Fruit fly (Drosophila melanogaster) whole organism, embryonic: ENCODE measurements around the gene yps.

Experiments used
- Ada2b ChIP-seq: fragments of 200-800 bp; sonication (Bioruptor generic); IDR thresholded peaks from 2 replicates; pipeline ENCODE4 v1.3.6; 2022; ENCODE audit warnings: missing biosample characterization, missing genetic modification characterization
- Bdp1 ChIP-seq: fragments of 200-800 bp; sonication (Bioruptor generic); optimal IDR thresholded peaks from 3 replicates; lab custom pipeline; 2016; ENCODE audit warnings: missing biosample characterization, missing genetic modification characterization
- CG10366 ChIP-seq: fragments of 200-800 bp; sonication (Bioruptor generic); IDR thresholded peaks from 2 replicates; pipeline ENCODE4 v1.3.6; 2022; ENCODE audit warnings: missing biosample characterization, missing genetic modification characterization
- CG13287 ChIP-seq: fragments of 200-800 bp; sonication (Bioruptor generic); IDR thresholded peaks from 2 replicates; pipeline ENCODE4 v1.3.6; 2022; ENCODE audit warnings: missing biosample characterization, missing genetic modification characterization; ENCODE audit not compliant: partially characterized antibody
- CG13624 ChIP-seq: fragments of 200-800 bp; sonication (Bioruptor generic); optimal IDR thresholded peaks from 2 replicates; lab custom pipeline; 2016; ENCODE audit warnings: missing biosample characterization, missing genetic modification characterization
- CG13894 ChIP-seq: fragments of 200-800 bp; sonication (Bioruptor generic); optimal IDR thresholded peaks from 3 replicates; lab custom pipeline; 2018; ENCODE audit warnings: missing biosample characterization, mild to moderate bottlenecking, missing genetic modification characterization, moderate library complexity
- CG14050 ChIP-seq: fragments of 200-800 bp; sonication (Bioruptor generic); IDR thresholded peaks from 3 replicates; pipeline ENCODE4 v1.3.6; 2022; ENCODE audit warnings: missing biosample characterization, missing genetic modification characterization
- CG15269 ChIP-seq: fragments of 200-800 bp; sonication (Bioruptor generic); optimal IDR thresholded peaks from 2 replicates; lab custom pipeline; 2018; ENCODE audit warnings: missing biosample characterization, mild to moderate bottlenecking, missing genetic modification characterization, moderate library complexity
- CG1602 ChIP-seq: fragments of 200-800 bp; sonication (Bioruptor generic); optimal IDR thresholded peaks from 3 replicates; lab custom pipeline; 2016; ENCODE audit warnings: missing biosample characterization, missing genetic modification characterization
- CG18476 ChIP-seq: fragments of 200-800 bp; sonication (Bioruptor generic); optimal IDR thresholded peaks from 2 replicates; lab custom pipeline; 2016; ENCODE audit warnings: missing biosample characterization, mild to moderate bottlenecking, missing genetic modification characterization
- CG18599 ChIP-seq: fragments of 200-800 bp; sonication (Bioruptor generic); optimal IDR thresholded peaks from 3 replicates; lab custom pipeline; 2017; ENCODE audit warnings: missing biosample characterization, missing genetic modification characterization, mild to moderate bottlenecking, moderate library complexity, missing genetic modification reagents
- CG30431 ChIP-seq: fragments of 200-800 bp; sonication (Bioruptor generic); optimal IDR thresholded peaks from 2 replicates; lab custom pipeline; 2017; ENCODE audit warnings: missing biosample characterization, missing genetic modification characterization
- CG3407 ChIP-seq: fragments of 200-800 bp; sonication (Bioruptor generic); optimal IDR thresholded peaks from 2 replicates; lab custom pipeline; 2018; ENCODE audit warnings: missing biosample characterization, mild to moderate bottlenecking, missing genetic modification characterization
- CG34422 ChIP-seq: fragments of 200-800 bp; sonication (Bioruptor generic); IDR thresholded peaks from 3 replicates; pipeline ENCODE4 v1.3.6; 2022; ENCODE audit warnings: missing biosample characterization, missing genetic modification characterization
- CG3847 ChIP-seq: fragments of 200-800 bp; sonication (Bioruptor generic); IDR thresholded peaks from 2 replicates; pipeline ENCODE4 v1.3.6; 2022; ENCODE audit warnings: missing biosample characterization, missing genetic modification characterization
- CG3995 ChIP-seq: fragments of 200-800 bp; sonication (Bioruptor generic); optimal IDR thresholded peaks from 3 replicates; lab custom pipeline; 2016; ENCODE audit warnings: missing biosample characterization, missing genetic modification characterization
- CG4820 ChIP-seq: fragments of 200-800 bp; sonication (Bioruptor generic); optimal IDR thresholded peaks from 3 replicates; lab custom pipeline; 2016; ENCODE audit warnings: missing biosample characterization, missing genetic modification characterization
- CG5180 ChIP-seq: fragments of 200-800 bp; sonication (Bioruptor generic); optimal IDR thresholded peaks from 3 replicates; lab custom pipeline; 2017; ENCODE audit warnings: missing biosample characterization, missing genetic modification characterization, mild to moderate bottlenecking, moderate library complexity, missing genetic modification reagents
- CG7928 ChIP-seq: fragments of 200-800 bp; sonication (Bioruptor generic); optimal IDR thresholded peaks from 2 replicates; lab custom pipeline; 2017; ENCODE audit warnings: missing biosample characterization, mild to moderate bottlenecking, missing genetic modification characterization
- CG8281 ChIP-seq: fragments of 200-800 bp; sonication (Bioruptor generic); optimal IDR thresholded peaks from 2 replicates; lab custom pipeline; 2018; ENCODE audit warnings: missing biosample characterization, mild to moderate bottlenecking, missing genetic modification characterization, moderate library complexity
- Dip2 ChIP-seq: fragments of 200-800 bp; sonication (Bioruptor generic); IDR thresholded peaks from 2 replicates; pipeline ENCODE4 v1.3.6; 2022; ENCODE audit warnings: missing biosample characterization, missing genetic modification characterization
- Eip74EF ChIP-seq, 2 experiments: fragments of 200-800 bp in 1 of 2; fragments of >200 bp in 1 of 2; sonication (Bioruptor generic) in 1 of 2; optimal IDR thresholded peaks; 2 replicates each; lab custom pipeline; 2017 to 2019; ENCODE audit warnings: missing biosample characterization in 2 of 2, missing genetic modification characterization in 2 of 2, mild to moderate bottlenecking in 1 of 2, moderate library complexity in 1 of 2
- H2.0 ChIP-seq: fragments of 200-800 bp; sonication (Bioruptor generic); IDR thresholded peaks from 2 replicates; pipeline ENCODE4 v1.3.6; 2022; ENCODE audit warnings: missing biosample characterization, missing genetic modification characterization
- HLH54F ChIP-seq: fragments of 200-800 bp; sonication (Bioruptor generic); optimal IDR thresholded peaks from 3 replicates; lab custom pipeline; 2016; ENCODE audit warnings: missing biosample characterization, missing genetic modification characterization
- Hr78 ChIP-seq, 2 experiments: fragments of 200-800 bp in 1 of 2; fragments of >200 bp in 1 of 2; sonication (Bioruptor generic) in 1 of 2; optimal IDR thresholded peaks; 2 replicates each; lab custom pipeline; 2017 to 2019; ENCODE audit warnings: missing biosample characterization in 2 of 2, missing genetic modification characterization in 2 of 2, mild to moderate bottlenecking in 1 of 2, moderate library complexity in 1 of 2
- Max ChIP-seq: fragments of 200-800 bp; sonication (Bioruptor generic); optimal IDR thresholded peaks from 2 replicates; lab custom pipeline; 2016; ENCODE audit warnings: missing biosample characterization, mild to moderate bottlenecking, missing genetic modification characterization
- Xbp1 ChIP-seq: fragments of 200-800 bp; sonication (Bioruptor generic); optimal IDR thresholded peaks from 3 replicates; lab custom pipeline; 2016; ENCODE audit warnings: missing biosample characterization, mild to moderate bottlenecking, missing genetic modification characterization
- Xrp1 ChIP-seq: fragments of 200-800 bp; sonication (Bioruptor generic); IDR thresholded peaks from 2 replicates; pipeline ENCODE4 v1.3.6; 2022; ENCODE audit warnings: missing biosample characterization, missing genetic modification characterization
- az2 ChIP-seq: fragments of 200-800 bp; sonication (Bioruptor generic); optimal IDR thresholded peaks from 3 replicates; lab custom pipeline; 2016; ENCODE audit warnings: missing biosample characterization, missing genetic modification characterization
- bowl ChIP-seq: fragments of 200-800 bp; sonication (Bioruptor generic); IDR thresholded peaks from 2 replicates; pipeline ENCODE4 v1.3.6; 2022; ENCODE audit warnings: missing biosample characterization, missing genetic modification characterization
- caup ChIP-seq: fragments of 200-800 bp; sonication (Bioruptor generic); optimal IDR thresholded peaks from 3 replicates; lab custom pipeline; 2017; ENCODE audit warnings: missing biosample characterization, mild to moderate bottlenecking, missing genetic modification characterization, moderate library complexity; ENCODE audit not compliant: severe bottlenecking
- ci ChIP-seq: fragments of 200-800 bp; sonication (Bioruptor generic); IDR thresholded peaks from 3 replicates; pipeline ENCODE4 v1.3.6; 2022; ENCODE audit warnings: missing biosample characterization, missing genetic modification characterization
- corto ChIP-seq: fragments of 200-800 bp; sonication (Bioruptor generic); optimal IDR thresholded peaks from 2 replicates; lab custom pipeline; 2016; ENCODE audit warnings: missing biosample characterization, mild to moderate bottlenecking, missing genetic modification characterization, moderate library complexity
- grn ChIP-seq: fragments of 200-800 bp; sonication (Bioruptor generic); optimal IDR thresholded peaks from 3 replicates; lab custom pipeline; 2017; ENCODE audit warnings: missing biosample characterization, missing genetic modification characterization
- gsb-n ChIP-seq: fragments of 200-800 bp; sonication (Bioruptor generic); optimal IDR thresholded peaks from 3 replicates; lab custom pipeline; 2018; ENCODE audit warnings: missing biosample characterization, mild to moderate bottlenecking, missing genetic modification characterization
- hth ChIP-seq: fragments of >200 bp; optimal IDR thresholded peaks from 2 replicates; lab custom pipeline; 2017; ENCODE audit warnings: inconsistent platforms
- jigr1 ChIP-seq: fragments of 200-800 bp; sonication (Bioruptor generic); IDR thresholded peaks from 3 replicates; pipeline ENCODE4 v1.3.6; 2022; ENCODE audit warnings: missing biosample characterization, missing genetic modification characterization
- kah ChIP-seq: fragments of 200-800 bp; sonication (Bioruptor generic); optimal IDR thresholded peaks from 2 replicates; lab custom pipeline; 2018; ENCODE audit warnings: missing biosample characterization, mild to moderate bottlenecking, missing genetic modification characterization
- lab ChIP-seq: fragments of 200-800 bp; sonication (Bioruptor generic); optimal IDR thresholded peaks from 3 replicates; lab custom pipeline; 2017; ENCODE audit warnings: missing biosample characterization, missing genetic modification characterization, mild to moderate bottlenecking, moderate library complexity, missing genetic modification reagents
- lbe ChIP-seq: fragments of 200-800 bp; sonication (Bioruptor generic); optimal IDR thresholded peaks from 2 replicates; lab custom pipeline; 2016; ENCODE audit warnings: missing biosample characterization, mild to moderate bottlenecking, missing genetic modification characterization
- lmd ChIP-seq: fragments of 200-800 bp; sonication (Bioruptor generic); IDR thresholded peaks from 2 replicates; pipeline ENCODE4 v1.3.6; 2022; ENCODE audit warnings: missing biosample characterization, missing genetic modification characterization
- mld ChIP-seq: fragments of 200-800 bp; sonication (Bioruptor generic); IDR thresholded peaks from 3 replicates; pipeline ENCODE4 v1.3.6; 2022; ENCODE audit warnings: missing biosample characterization, missing genetic modification characterization; ENCODE audit not compliant: partially characterized antibody
- pum ChIP-seq: fragments of 200-800 bp; sonication (Bioruptor generic); optimal IDR thresholded peaks from 2 replicates; lab custom pipeline; 2016; ENCODE audit warnings: missing biosample characterization, missing genetic modification characterization
- pzg ChIP-seq: fragments of 200-800 bp; sonication (Bioruptor generic); optimal IDR thresholded peaks from 3 replicates; lab custom pipeline; 2018; ENCODE audit warnings: missing biosample characterization, mild to moderate bottlenecking, missing genetic modification characterization, moderate library complexity
- slp2 ChIP-seq: fragments of 200-800 bp; sonication (Bioruptor generic); optimal IDR thresholded peaks from 2 replicates; lab custom pipeline; 2016; ENCODE audit warnings: missing biosample characterization, missing genetic modification characterization
- sr ChIP-seq: fragments of 200-800 bp; sonication (Bioruptor generic); IDR thresholded peaks from 3 replicates; pipeline ENCODE4 v1.3.6; 2022; ENCODE audit warnings: missing biosample characterization, missing genetic modification characterization
- trem ChIP-seq: fragments of 200-800 bp; optimal IDR thresholded peaks from 3 replicates; lab custom pipeline; 2019; ENCODE audit warnings: missing biosample characterization, mild to moderate bottlenecking, missing genetic modification characterization, moderate library complexity
- vnd ChIP-seq: fragments of 200-800 bp; sonication (Bioruptor generic); IDR thresholded peaks from 3 replicates; pipeline ENCODE4 v1.3.6; 2022; ENCODE audit warnings: missing biosample characterization, missing genetic modification characterization; ENCODE audit not compliant: partially characterized antibody
- wor ChIP-seq: fragments of 200-800 bp; sonication (Bioruptor generic); IDR thresholded peaks from 2 replicates; pipeline ENCODE4 v1.3.6; 2022; ENCODE audit warnings: missing biosample characterization, missing genetic modification characterization

yps gene

dm6 chr3L:12115966-12116735, 8.8 kb downstream of the yps start, which contains the start of gene vers (continued):
- TF ChIP-seq Hr78 (GFP tag; optimal IDR thresholded peaks at IDR 0.05; lab: Kevin White, UChicago) (no peak), CG13624 (GFP tag; lab: Kevin White, UChicago) (peak; percentile 50), H2.0 (no peak), trem (tag; lab: Kevin White, UChicago) (peak; percentile 69), CG1602 (GFP tag; lab: Kevin White, UChicago) (no peak), CG18476 (no peak), HLH54F (GFP tag; lab: Kevin White, UChicago) (peak; percentile 25), slp2 (GFP tag; lab: Kevin White, UChicago) (no peak), mld (GFP tag; lab: Robert Waterston, UW) (peak; percentile 87), Eip74EF (GFP tag; optimal IDR thresholded peaks at IDR 0.05; lab: Kevin White, UChicago) (no peak), Xrp1 (peak; percentile 32; the same call in 1 of the 2 replicates), pzg (peak; percentile 93), CG5180 (no peak), vnd (peak; percentile 84), CG3847 (GFP tag; lab: Robert Waterston, UW) (peak; percentile 50), CG3995 (GFP tag; lab: Kevin White, UChicago) (peak; percentile 85), az2 (GFP tag; lab: Kevin White, UChicago) (no peak), CG34422 (GFP tag; lab: Robert Waterston, UW) (no peak), Bdp1 (GFP tag; lab: Kevin White, UChicago) (no peak), Ada2b (no peak), CG4820 (GFP tag; lab: Kevin White, UChicago) (no peak), CG7928 (GFP tag; lab: Kevin White, UChicago) (peak; percentile 92), pum (GFP tag; lab: Kevin White, UChicago) (no peak), ci (GFP tag; lab: Robert Waterston, UW) (peak; percentile 32; the same call in 2 of the 3 replicates), Xbp1 (GFP tag; lab: Kevin White, UChicago) (peak; percentile 4), Dip2 (GFP tag; lab: Robert Waterston, UW) (no peak), CG30431 (no peak), bowl (GFP tag; lab: Robert Waterston, UW) (no peak), CG15269 (tag; lab: Kevin White, UChicago) (no peak), grn (no peak), CG8281 (no peak), CG13894 (tag; lab: Kevin White, UChicago) (no peak), gsb-n (tag; lab: Kevin White, UChicago) (peak; percentile 19), CG3407 (GFP tag; lab: Kevin White, UChicago) (no peak), jigr1 (GFP tag; lab: Robert Waterston, UW) (no peak), corto (GFP tag; lab: Kevin White, UChicago) (no peak), CG13287 (GFP tag; lab: Robert Waterston, UW) (peak; percentile 98), lmd (GFP tag; lab: Robert Waterston, UW) (no peak; the same call in 1 of the 2 replicates), kah (no peak), Max (GFP tag; lab: Kevin White, UChicago) (peak; percentile 56), caup (GFP tag; lab: Kevin White, UChicago) (no peak), lab (GFP tag; lab: Kevin White, UChicago) (no peak), CG14050 (GFP tag; lab: Robert Waterston, UW) (no peak), CG18599 (no peak), wor (GFP tag; lab: Robert Waterston, UW) (no peak), CG10366 (GFP tag; lab: Robert Waterston, UW) (no peak; the same call in 1 of the 2 replicates), sr (GFP tag; lab: Robert Waterston, UW) (no peak), lbe (GFP tag; lab: Kevin White, UChicago) (peak; percentile 41), hth (lab: Kevin White, UChicago) (no peak)
